Worm (Caenorhabditis elegans) whole organism, young adult: Measurements from ENCODE around the gene F13D12.3.

ENCODE experiments used
- B0336.3 ChIP-seq: fragments of 200-800 bp; sonication (Bioruptor generic); IDR thresholded peaks from 2 replicates; pipeline ENCODE4 v1.3.6; 2022; ENCODE audit warnings: missing genetic modification characterization, missing compliant biosample characterization
- C06A6.2 ChIP-seq: fragments of 200-800 bp; sonication (Bioruptor generic); conservative IDR thresholded peaks from 2 replicates; pipeline ENCODE4 v1.3.6; 2022; ENCODE audit warnings: missing genetic modification characterization, missing compliant biosample characterization
- C17E4.6 ChIP-seq: fragments of 200-800 bp; sonication (Bioruptor generic); IDR thresholded peaks from 2 replicates; pipeline ENCODE4 v1.3.6; 2022; ENCODE audit warnings: missing genetic modification reagents, missing genetic modification characterization, missing compliant biosample characterization
- D2030.7 ChIP-seq: fragments of 200-800 bp; sonication (Bioruptor generic); IDR thresholded peaks from 2 replicates; pipeline ENCODE4 v1.3.6; 2022; ENCODE audit warnings: missing genetic modification reagents, missing genetic modification characterization, missing compliant biosample characterization
- F33H1.4 ChIP-seq: fragments of 200-800 bp; sonication (Bioruptor generic); IDR thresholded peaks from 2 replicates; pipeline ENCODE4 v1.3.6; 2022; ENCODE audit warnings: missing genetic modification reagents, missing genetic modification characterization, missing compliant biosample characterization
- F49E8.2 ChIP-seq: sonication (generic microtip); optimal IDR thresholded peaks from 3 replicates; lab custom pipeline; 2017; ENCODE audit warnings: missing genetic modification characterization, mild to moderate bottlenecking, missing compliant biosample characterization, antibody characterized with exemption, moderate library complexity; ENCODE audit not compliant: insufficient read depth
- F55B11.4 ChIP-seq: sonication (generic microtip); optimal IDR thresholded peaks from 2 replicates; lab custom pipeline; 2016; ENCODE audit warnings: missing compliant biosample characterization, missing genetic modification characterization, borderline replicate concordance; ENCODE audit not compliant: insufficient read depth
- T07F8.4 ChIP-seq: sonication (generic microtip); optimal IDR thresholded peaks from 2 replicates; lab custom pipeline; 2016; ENCODE audit warnings: mild to moderate bottlenecking, missing genetic modification characterization, moderate library complexity, missing compliant biosample characterization
- Y56A3A.18 ChIP-seq: fragments of 200-800 bp; sonication (Bioruptor generic); IDR thresholded peaks from 2 replicates; pipeline ENCODE4 v1.3.6; 2022; ENCODE audit warnings: missing genetic modification reagents, missing genetic modification characterization, missing compliant biosample characterization
- Y79H2A.3 ChIP-seq: fragments of 200-800 bp; sonication (Bioruptor generic); conservative IDR thresholded peaks from 2 replicates; pipeline ENCODE4 v1.3.6; 2022; ENCODE audit warnings: missing genetic modification reagents, missing genetic modification characterization, missing compliant biosample characterization
- ZK185.1 ChIP-seq: sonication (generic microtip); optimal IDR thresholded peaks from 2 replicates; lab custom pipeline; 2016; ENCODE audit warnings: mild to moderate bottlenecking, missing genetic modification characterization, missing compliant biosample characterization; ENCODE audit not compliant: poor library complexity, severe bottlenecking
- atf-7 ChIP-seq: sonication (generic microtip); optimal IDR thresholded peaks from 2 replicates; lab custom pipeline; 2017; ENCODE audit warnings: mild to moderate bottlenecking, missing genetic modification characterization, missing compliant biosample characterization
- attf-5 ChIP-seq: fragments of 200-800 bp; sonication (Bioruptor generic); optimal IDR thresholded peaks from 2 replicates; lab custom pipeline; 2018; ENCODE audit warnings: mild to moderate bottlenecking, missing genetic modification characterization, missing compliant biosample characterization
- bed-1 ChIP-seq: fragments of 200-800 bp; sonication (Bioruptor generic); IDR thresholded peaks from 2 replicates; pipeline ENCODE4 v1.3.6; 2022; ENCODE audit warnings: missing genetic modification reagents, missing genetic modification characterization, missing compliant biosample characterization
- ccch-3 ChIP-seq: fragments of 200-800 bp; sonication (Bioruptor generic); optimal IDR thresholded peaks from 2 replicates; lab custom pipeline; 2018; ENCODE audit warnings: mild to moderate bottlenecking, missing genetic modification characterization, missing compliant biosample characterization
- cebp-1 ChIP-seq, 2 experiments: fragments of 200-800 bp in 1 of 2; sonication (Bioruptor generic) in 1 of 2; sonication (generic microtip) in 1 of 2; IDR thresholded peaks in 1 of 2; optimal IDR thresholded peaks in 1 of 2; 2 replicates each; pipeline versions ENCODE4 v1.3.6 to Lab custom; 2017 to 2022; ENCODE audit warnings: missing compliant biosample characterization in 2 of 2, missing genetic modification characterization in 2 of 2, mild to moderate bottlenecking in 1 of 2, missing genetic modification reagents in 1 of 2, moderate library complexity in 1 of 2
- ceh-58 ChIP-seq: fragments of 200-800 bp; sonication (Bioruptor generic); IDR thresholded peaks from 2 replicates; pipeline ENCODE4 v1.3.6; 2022; ENCODE audit warnings: missing genetic modification characterization, missing compliant biosample characterization
- dox-1 ChIP-seq: fragments of 200-800 bp; sonication (Bioruptor generic); IDR thresholded peaks from 2 replicates; pipeline ENCODE4 v1.3.6; 2022; ENCODE audit warnings: missing genetic modification reagents, missing genetic modification characterization, missing compliant biosample characterization
- egl-44 ChIP-seq: fragments of 200-800 bp; sonication (Bioruptor generic); IDR thresholded peaks from 2 replicates; pipeline ENCODE4 v1.3.6; 2022; ENCODE audit warnings: missing genetic modification reagents, missing genetic modification characterization, missing compliant biosample characterization
- ets-4 ChIP-seq: fragments of 200-800 bp; sonication (Bioruptor generic); optimal IDR thresholded peaks from 2 replicates; lab custom pipeline; 2018; ENCODE audit warnings: mild to moderate bottlenecking, missing genetic modification characterization, missing compliant biosample characterization
- him-1 ChIP-seq: sonication (generic microtip); optimal IDR thresholded peaks from 2 replicates; lab custom pipeline; 2016; ENCODE audit warnings: missing genotype, missing genetic modification reagents, missing genetic modification characterization, missing compliant biosample characterization
- hsf-1 ChIP-seq: fragments of 200-800 bp; sonication (Bioruptor generic); IDR thresholded peaks from 2 replicates; pipeline ENCODE4 v1.3.6; 2022; ENCODE audit warnings: missing genetic modification reagents, missing genetic modification characterization, missing compliant biosample characterization
- let-526 ChIP-seq: fragments of 200-800 bp; sonication (Bioruptor generic); IDR thresholded peaks from 2 replicates; pipeline ENCODE4 v1.3.6; 2022; ENCODE audit warnings: missing genetic modification reagents, missing genetic modification characterization, missing compliant biosample characterization
- lin-40 ChIP-seq: sonication (generic microtip); optimal IDR thresholded peaks from 2 replicates; lab custom pipeline; 2016; ENCODE audit warnings: missing genetic modification characterization, mild to moderate bottlenecking, missing compliant biosample characterization, missing genotype, missing genetic modification reagents
- lsy-27 ChIP-seq: sonication (generic microtip); optimal IDR thresholded peaks from 2 replicates; lab custom pipeline; 2017; ENCODE audit warnings: missing genetic modification characterization, mild to moderate bottlenecking, missing compliant biosample characterization, antibody characterized with exemption, missing genotype, borderline replicate concordance; ENCODE audit not compliant: insufficient read depth
- madf-6 ChIP-seq: fragments of 200-800 bp; sonication (Bioruptor generic); IDR thresholded peaks from 2 replicates; pipeline ENCODE4 v1.3.6; 2022; ENCODE audit warnings: missing genetic modification reagents, missing genetic modification characterization, missing compliant biosample characterization
- nfya-2 ChIP-seq: fragments of 200-800 bp; sonication (Bioruptor generic); IDR thresholded peaks from 2 replicates; pipeline ENCODE4 v1.3.6; 2022; ENCODE audit warnings: missing genetic modification reagents, missing genetic modification characterization, missing compliant biosample characterization
- nhr-80 ChIP-seq: sonication (generic microtip); optimal IDR thresholded peaks from 2 replicates; lab custom pipeline; 2016; ENCODE audit warnings: missing genetic modification characterization, missing compliant biosample characterization
- nhr-90 ChIP-seq: sonication (generic microtip); optimal IDR thresholded peaks from 2 replicates; lab custom pipeline; 2016; ENCODE audit warnings: missing genotype, mild to moderate bottlenecking, missing genetic modification characterization, missing compliant biosample characterization
- pha-4 ChIP-seq: fragments of 150-350 bp; sonication (generic microtip); optimal IDR thresholded peaks from 2 replicates; lab custom pipeline; 2014; ENCODE audit warnings: missing biosample characterization, missing genetic modification reagents, missing genetic modification characterization
- sdz-38 ChIP-seq: sonication (generic microtip); optimal IDR thresholded peaks from 2 replicates; lab custom pipeline; 2016; ENCODE audit warnings: missing genotype, missing genetic modification characterization, missing compliant biosample characterization
- snpc-4 ChIP-seq, 5 experiments: fragments of 150-350 bp in 1 of 5; sonication (generic microtip) in 4 of 5; optimal IDR thresholded peaks; 2 replicates each; lab custom pipeline; 2014 to 2018; ENCODE audit warnings: missing genetic modification characterization in 5 of 5, missing biosample characterization in 3 of 5, antibody characterized with exemption in 2 of 5, mild to moderate bottlenecking in 2 of 5, missing compliant biosample characterization in 2 of 5, missing genotype in 2 of 5, moderate library complexity in 2 of 5, missing genetic modification reagents in 1 of 5
- somi-1 ChIP-seq: fragments of 200-800 bp; sonication (Bioruptor generic); optimal IDR thresholded peaks from 2 replicates; lab custom pipeline; 2018; ENCODE audit warnings: mild to moderate bottlenecking, missing genetic modification characterization, missing compliant biosample characterization
- unc-62 ChIP-seq: fragments of 150-350 bp; optimal IDR thresholded peaks from 2 replicates; lab custom pipeline; 2014; ENCODE audit warnings: missing biosample characterization, missing genetic modification reagents, missing genetic modification characterization
- xnd-1 ChIP-seq: sonication (generic microtip); optimal IDR thresholded peaks from 2 replicates; lab custom pipeline; 2016; ENCODE audit warnings: missing genotype, missing genetic modification reagents, missing genetic modification characterization, missing compliant biosample characterization
- ztf-22 ChIP-seq: fragments of 200-800 bp; sonication (Bioruptor generic); optimal IDR thresholded peaks from 2 replicates; lab custom pipeline; 2018; ENCODE audit warnings: mild to moderate bottlenecking, missing genetic modification characterization, moderate library complexity, missing compliant biosample characterization
- ztf-26 ChIP-seq: sonication (generic microtip); optimal IDR thresholded peaks from 2 replicates; lab custom pipeline; 2017; ENCODE audit warnings: missing genetic modification characterization, missing compliant biosample characterization

The F13D12.3 gene

ce11 chrII:11700635-11701034 lies 19.6 kb upstream of the F13D12.3 start (continued):
- TF ChIP-seq ets-4 (GFP tag; lab: Kevin White, UChicago) (no peak), Y79H2A.3 (GFP tag; lab: Robert Waterston, UW) (no peak), xnd-1 (tag; lab: Kevin White, UChicago) (peak; percentile 31), B0336.3 (no peak), ztf-22 (GFP tag; lab: Kevin White, UChicago) (no peak), somi-1 (GFP tag; lab: Kevin White, UChicago) (no peak), sdz-38 (tag; lab: Kevin White, UChicago) (no peak), him-1 (no peak), lsy-27 (tag; lab: Kevin White, UChicago) (no peak), hsf-1 (GFP tag; lab: Robert Waterston, UW) (peak; percentile 81; the same call in 1 of the 2 replicates), F55B11.4 (tag; lab: Kevin White, UChicago) (no peak), pha-4 (no peak), bed-1 (GFP tag; lab: Robert Waterston, UW) (no peak), dox-1 (GFP tag; lab: Robert Waterston, UW) (no peak), nhr-90 (tag; lab: Kevin White, UChicago) (no peak), cebp-1 (GFP tag; IDR thresholded peaks at IDR 0.05; lab: Robert Waterston, UW) (no peak), cebp-1 (tag; optimal IDR thresholded peaks at IDR 0.05; lab: Kevin White, UChicago) (no peak), T07F8.4 (tag; lab: Kevin White, UChicago) (no peak)

ce11 chrII:11705787-11706186 lies 14.4 kb upstream of the F13D12.3 start, which contains the start of gene VF13D12L.3:
Gene VF13D12L.3, plus strand, starts transcription at chrII:11706009.
- TF ChIP-seq hsf-1 (GFP tag; lab: Robert Waterston, UW) (0 out of 2 replicates have a peak, but pooled peaks have one; percentile 10), ceh-58 (GFP tag; lab: Robert Waterston, UW) (no peak), unc-62 (GFP tag; lab: Kevin White, UChicago) (no peak), D2030.7 (GFP tag; lab: Robert Waterston, UW) (no peak), Y56A3A.18 (no peak), nhr-80 (tag; lab: Kevin White, UChicago) (peak; percentile 60), lin-40 (no peak), let-526 (GFP tag; lab: Robert Waterston, UW) (no peak), C17E4.6 (no peak)

- no peak for TF ChIP-seq D2030.7 (GFP tag; lab: Robert Waterston, UW)
- no peak for TF ChIP-seq attf-5 (GFP tag; lab: Kevin White, UChicago)
- no peak for TF ChIP-seq nhr-80 (tag; lab: Kevin White, UChicago)
- TF ChIP-seq Y79H2A.3 (GFP tag; lab: Robert Waterston, UW), result no peak
These were observed 10.7 kb upstream of the F13D12.3 start, which contains the start of gene fcmt-1 for ce11 chrII:11709464-11709863. Gene fcmt-1, minus strand, starts transcription at chrII:11709564.

ce11 chrII:11710771-11711170 lies 9.4 kb upstream of the F13D12.3 start:
- TF ChIP-seq ZK185.1 (tag; lab: Kevin White, UChicago) (no peak), nhr-90 (tag; lab: Kevin White, UChicago) (no peak), egl-44 (GFP tag; lab: Robert Waterston, UW) (no peak), atf-7 (tag; lab: Kevin White, UChicago) (no peak), F33H1.4 (GFP tag; lab: Robert Waterston, UW) (no peak), snpc-4 (GFP tag; optimal IDR thresholded peaks at IDR 0.05; lab: Kevin White, UChicago) (no peak), snpc-4 (tag; optimal IDR thresholded peaks at IDR 0.05; lab: Kevin White, UChicago) (no peak), ets-4 (GFP tag; lab: Kevin White, UChicago) (no peak), ztf-26 (tag; lab: Kevin White, UChicago) (no peak), F49E8.2 (tag; lab: Kevin White, UChicago) (no peak), C06A6.2 (GFP tag; lab: Robert Waterston, UW) (no peak), nfya-2 (GFP tag; lab: Robert Waterston, UW) (no peak), ccch-3 (GFP tag; lab: Kevin White, UChicago) (no peak), madf-6 (GFP tag; lab: Robert Waterston, UW) (no peak)
